Fruit fly (Drosophila melanogaster) whole organism, wandering third instar larva: ENCODE results near the gene Ctr1B.

Experiments
- Abd-B ChIP-seq: fragments of >200 bp; optimal IDR thresholded peaks from 2 replicates; lab custom pipeline; 2017; ENCODE audit warnings: missing biosample characterization, missing genetic modification characterization
- CG32264 ChIP-seq: fragments of 200-800 bp; sonication (Bioruptor generic); optimal IDR thresholded peaks from 2 replicates; lab custom pipeline; 2016; ENCODE audit warnings: missing biosample characterization, missing genetic modification characterization
- CG9705 ChIP-seq: fragments of 200-800 bp; sonication (Bioruptor generic); optimal IDR thresholded peaks from 2 replicates; lab custom pipeline; 2018; ENCODE audit warnings: missing biosample characterization, mild to moderate bottlenecking, missing genetic modification characterization
- CrebA ChIP-seq: fragments of 200-800 bp; sonication (Bioruptor generic); optimal IDR thresholded peaks from 2 replicates; lab custom pipeline; 2016; ENCODE audit warnings: missing biosample characterization, mild to moderate bottlenecking, missing genetic modification characterization, borderline replicate concordance
- Dfd ChIP-seq: fragments of >200 bp; optimal IDR thresholded peaks from 2 replicates; lab custom pipeline; 2017; ENCODE audit warnings: missing biosample characterization, missing genetic modification characterization
- Dif ChIP-seq: fragments of 200-275, 200-300 bp; sonication (Bioruptor generic); optimal IDR thresholded peaks from 2 replicates; lab custom pipeline; 2018; ENCODE audit warnings: missing biosample characterization, missing genetic modification characterization; ENCODE audit not compliant: partially characterized antibody
- GATAd ChIP-seq: sonication (Bioruptor generic); optimal IDR thresholded peaks from 2 replicates; lab custom pipeline; 2016; ENCODE audit warnings: missing biosample characterization, missing genetic modification characterization
- HLH106 ChIP-seq: fragments of 200-800 bp; optimal IDR thresholded peaks from 3 replicates; lab custom pipeline; 2019; ENCODE audit warnings: missing biosample characterization, mild to moderate bottlenecking, missing genetic modification characterization, moderate library complexity
- Hr78 ChIP-seq: fragments of >200 bp; optimal IDR thresholded peaks from 2 replicates; lab custom pipeline; 2017; ENCODE audit warnings: missing biosample characterization, missing genetic modification characterization
- Hr83 ChIP-seq: fragments of 200-300 bp; sonication (Bioruptor generic); optimal IDR thresholded peaks from 2 replicates; lab custom pipeline; 2016; ENCODE audit warnings: missing biosample characterization, mild to moderate bottlenecking, missing genetic modification characterization, moderate library complexity; ENCODE audit not compliant: poor library complexity, severe bottlenecking
- Jra ChIP-seq: sonication (Bioruptor generic); optimal IDR thresholded peaks from 2 replicates; lab custom pipeline; 2016; ENCODE audit warnings: missing biosample characterization, missing genetic modification characterization
- Myc ChIP-seq: fragments of >200 bp; optimal IDR thresholded peaks from 2 replicates; lab custom pipeline; 2017
- OdsH ChIP-seq: fragments of 200-800 bp; sonication (Bioruptor generic); optimal IDR thresholded peaks from 2 replicates; lab custom pipeline; 2016; ENCODE audit warnings: missing biosample characterization, mild to moderate bottlenecking, missing genetic modification characterization
- Rel ChIP-seq, 2 experiments: fragments of 200-800 bp; sonication (Bioruptor generic) in 1 of 2; optimal IDR thresholded peaks; 2 replicates in 1 of 2; 3 replicates in 1 of 2; lab custom pipeline; 2016 to 2019; ENCODE audit warnings: mild to moderate bottlenecking in 2 of 2, missing biosample characterization in 2 of 2, missing genetic modification characterization in 2 of 2, moderate library complexity in 1 of 2
- brk ChIP-seq: fragments of 200-800 bp; sonication (Bioruptor generic); optimal IDR thresholded peaks from 2 replicates; lab custom pipeline; 2016; ENCODE audit warnings: missing biosample characterization, mild to moderate bottlenecking, missing genetic modification characterization
- dl ChIP-seq, 2 experiments: fragments of 175-275, 200-275 bp in 1 of 2; fragments of 200-275 bp in 1 of 2; sonication (Bioruptor generic); optimal IDR thresholded peaks; lab custom pipeline; 2018; ENCODE audit warnings: mild to moderate bottlenecking in 2 of 2, missing biosample characterization in 2 of 2, missing genetic modification characterization in 2 of 2, moderate library complexity in 2 of 2; ENCODE audit not compliant: partially characterized antibody in 2 of 2, insufficient read depth in 1 of 2
- dmrt93B ChIP-seq: fragments of 200-800 bp; sonication (Bioruptor generic); optimal IDR thresholded peaks from 2 replicates; lab custom pipeline; 2018; ENCODE audit warnings: missing biosample characterization, mild to moderate bottlenecking, missing genetic modification characterization
- dsf ChIP-seq: sonication (Bioruptor generic); optimal IDR thresholded peaks from 2 replicates; lab custom pipeline; 2016; ENCODE audit warnings: missing biosample characterization, missing genetic modification characterization, borderline replicate concordance
- ey ChIP-seq: fragments of 200-800 bp; sonication (Bioruptor generic); optimal IDR thresholded peaks from 2 replicates; lab custom pipeline; 2016; ENCODE audit warnings: missing biosample characterization, missing genetic modification characterization
- foxo ChIP-seq, 2 experiments: fragments of 200-800 bp; sonication (Bioruptor generic); optimal IDR thresholded peaks; 2 replicates in 1 of 2; 3 replicates in 1 of 2; lab custom pipeline; 2016 to 2017; ENCODE audit warnings: missing biosample characterization in 2 of 2, missing genetic modification characterization in 2 of 2
- h ChIP-seq: fragments of 200-800 bp; sonication (Bioruptor generic); optimal IDR thresholded peaks from 3 replicates; lab custom pipeline; 2016; ENCODE audit warnings: missing biosample characterization, mild to moderate bottlenecking, missing genetic modification characterization
- pan ChIP-seq: fragments of >200 bp; optimal IDR thresholded peaks from 2 replicates; lab custom pipeline; 2017
- psq ChIP-seq: fragments of 200-800 bp; sonication (Bioruptor generic); optimal IDR thresholded peaks from 3 replicates; lab custom pipeline; 2017; ENCODE audit warnings: missing biosample characterization, mild to moderate bottlenecking, missing genetic modification characterization, moderate library complexity
- rgr ChIP-seq: fragments of 200-800 bp; sonication (Bioruptor generic); optimal IDR thresholded peaks from 3 replicates; lab custom pipeline; 2016; ENCODE audit warnings: missing biosample characterization, mild to moderate bottlenecking, missing genetic modification characterization
- sv ChIP-seq: fragments of 200-800 bp; sonication (Bioruptor generic); optimal IDR thresholded peaks from 3 replicates; lab custom pipeline; 2016; ENCODE audit warnings: missing biosample characterization, missing genetic modification characterization
- woc ChIP-seq: sonication (Bioruptor generic); optimal IDR thresholded peaks from 2 replicates; lab custom pipeline; 2016; ENCODE audit warnings: missing biosample characterization, mild to moderate bottlenecking, missing genetic modification characterization

Ctr1B gene

dm6 chr3R:8343251-8343744 is 25.9 kb downstream of the Ctr1B start, which contains the start of the genes PNKP and COX7AL:
Gene PNKP (minus strand): TSS chr3R:8343516.
Gene COX7AL (plus strand): TSS chr3R:8343669.
- TF ChIP-seq HLH106, result no peak
- TF ChIP-seq CrebA (GFP tag; lab: Kevin White, UChicago), result no peak
- no peak for TF ChIP-seq ey (GFP tag; lab: Kevin White, UChicago)
- TF ChIP-seq rgr (GFP tag; lab: Kevin White, UChicago), result peak; percentile 59

- TF ChIP-seq Rel (GFP tag; optimal IDR thresholded peaks at IDR 0.05; lab: Kevin White, UChicago) (no peak), Rel (tag; optimal IDR thresholded peaks at IDR 0.05; lab: Kevin White, UChicago) (no peak), Dfd (GFP tag; lab: Kevin White, UChicago) (no peak), woc (GFP tag; lab: Kevin White, UChicago) (no peak), h (GFP tag; lab: Kevin White, UChicago) (no peak), GATAd (GFP tag; lab: Kevin White, UChicago) (no peak), dl (GFP tag; optimal IDR thresholded peaks at IDR 0.05; lab: Kevin White, UChicago; ENCODE audit: insufficient read depth in 1 of 2, partially characterized antibody in 2 of 2) (no peak), Dif (no peak), CrebA (GFP tag; lab: Kevin White, UChicago) (no peak), ey (GFP tag; lab: Kevin White, UChicago) (no peak), brk (GFP tag; lab: Kevin White, UChicago) (no peak), Abd-B (GFP tag; lab: Kevin White, UChicago) (no peak), CG9705 (no peak), dsf (no peak), HLH106 (no peak), sv (GFP tag; lab: Kevin White, UChicago) (no peak), Hr83 (GFP tag; lab: Kevin White, UChicago) (no peak)
Observed at dm6 chr3R:8344174-8344573, 26.8 kb downstream of the Ctr1B start, which contains the start of gene DppIII. Gene DppIII (plus strand): TSS chr3R:8344400.

dm6 chr3R:8347279-8347678 is 29.9 kb downstream of the Ctr1B start, which contains the start of gene CG7352:
Gene CG7352 (plus strand): TSS chr3R:8347579.
- TF ChIP-seq Hr83 (GFP tag; lab: Kevin White, UChicago) (no peak), sv (GFP tag; lab: Kevin White, UChicago) (no peak), CrebA (GFP tag; lab: Kevin White, UChicago) (no peak), Rel (GFP tag; optimal IDR thresholded peaks at IDR 0.05; lab: Kevin White, UChicago) (no peak), Rel (tag; optimal IDR thresholded peaks at IDR 0.05; lab: Kevin White, UChicago) (no peak), h (GFP tag; lab: Kevin White, UChicago) (no peak), psq (GFP tag; lab: Kevin White, UChicago) (no peak), Jra (no peak), Myc (no peak), dl (GFP tag; optimal IDR thresholded peaks at IDR 0.05; lab: Kevin White, UChicago; ENCODE audit: insufficient read depth in 1 of 2, partially characterized antibody in 2 of 2) (no peak), woc (GFP tag; lab: Kevin White, UChicago) (no peak)

- TF ChIP-seq rgr (GFP tag; lab: Kevin White, UChicago), result no peak
- TF ChIP-seq Rel (GFP tag; optimal IDR thresholded peaks at IDR 0.05; lab: Kevin White, UChicago), result no peak
- TF ChIP-seq Rel (tag; optimal IDR thresholded peaks at IDR 0.05; lab: Kevin White, UChicago), result no peak
- no peak for TF ChIP-seq CG32264
Observed at dm6 chr3R:8347835-8348234, 30.4 kb downstream of the Ctr1B start.

dm6 chr3R:8349106-8349448 is 31.7 kb downstream of the Ctr1B start:
- TF ChIP-seq Dif (no peak), woc (GFP tag; lab: Kevin White, UChicago) (no peak), Rel (GFP tag; optimal IDR thresholded peaks at IDR 0.05; lab: Kevin White, UChicago) (no peak), Rel (tag; optimal IDR thresholded peaks at IDR 0.05; lab: Kevin White, UChicago) (no peak), h (GFP tag; lab: Kevin White, UChicago) (no peak), GATAd (GFP tag; lab: Kevin White, UChicago) (no peak), rgr (GFP tag; lab: Kevin White, UChicago) (no peak), Abd-B (GFP tag; lab: Kevin White, UChicago) (no peak), Myc (no peak), sv (GFP tag; lab: Kevin White, UChicago) (no peak), dmrt93B (no peak), dsf (no peak), ey (GFP tag; lab: Kevin White, UChicago) (no peak), OdsH (GFP tag; lab: Kevin White, UChicago) (no peak), CG32264 (no peak), psq (GFP tag; lab: Kevin White, UChicago) (no peak), pan (no peak), Hr78 (GFP tag; lab: Kevin White, UChicago) (no peak), Dfd (GFP tag; lab: Kevin White, UChicago) (no peak), foxo (GFP tag; optimal IDR thresholded peaks at IDR 0.05; lab: Kevin White, UChicago) (no peak)
